Fruit fly (Drosophila melanogaster) whole organism, embryonic: ENCODE data around the gene NaPi-III.
A peak's percentile ranks its signal among the peaks of the same experiment; 100 is the strongest.

Experiments
- CG10267 ChIP-seq: fragments of 200-800 bp; sonication (Bioruptor generic); optimal IDR thresholded peaks from 2 replicates; lab custom pipeline; 2018; ENCODE audit warnings: missing biosample characterization, mild to moderate bottlenecking, missing genetic modification characterization, moderate library complexity
- CG12744 ChIP-seq: fragments of 200-800 bp; sonication (Bioruptor generic); optimal IDR thresholded peaks from 2 replicates; lab custom pipeline; 2016; ENCODE audit warnings: missing biosample characterization, missing genetic modification characterization
- CG14710 ChIP-seq: fragments of 200-800 bp; sonication (Bioruptor generic); optimal IDR thresholded peaks from 3 replicates; lab custom pipeline; 2019; ENCODE audit warnings: missing biosample characterization, mild to moderate bottlenecking, missing genetic modification characterization, moderate library complexity
- CG1529 ChIP-seq: fragments of 200-800 bp; sonication (Bioruptor generic); optimal IDR thresholded peaks from 3 replicates; lab custom pipeline; 2018; ENCODE audit warnings: missing biosample characterization, missing genetic modification characterization
- CG15514 ChIP-seq: fragments of 200-800 bp; sonication (Bioruptor generic); optimal IDR thresholded peaks from 3 replicates; lab custom pipeline; 2017; ENCODE audit warnings: missing biosample characterization, missing genetic modification characterization, mild to moderate bottlenecking, moderate library complexity, missing genetic modification reagents
- CG1647 ChIP-seq: fragments of 200-800 bp; sonication (Bioruptor generic); optimal IDR thresholded peaks from 3 replicates; lab custom pipeline; 2016; ENCODE audit warnings: missing biosample characterization, missing genetic modification characterization
- CG17186 ChIP-seq: fragments of 200-800 bp; sonication (Bioruptor generic); optimal IDR thresholded peaks from 3 replicates; lab custom pipeline; 2017; ENCODE audit warnings: missing biosample characterization, missing genetic modification reagents, missing genetic modification characterization
- CG1792 ChIP-seq: fragments of 200-800 bp; sonication (Bioruptor generic); optimal IDR thresholded peaks from 2 replicates; lab custom pipeline; 2016; ENCODE audit warnings: missing biosample characterization, missing genetic modification characterization
- CG2875 ChIP-seq: fragments of 200-800 bp; sonication (Bioruptor generic); optimal IDR thresholded peaks from 2 replicates; lab custom pipeline; 2017; ENCODE audit warnings: missing biosample characterization, mild to moderate bottlenecking, missing genetic modification characterization, missing genetic modification reagents
- CG31441 ChIP-seq: fragments of 200-800 bp; sonication (Bioruptor generic); IDR thresholded peaks from 2 replicates; pipeline ENCODE4 v1.3.6; 2022; ENCODE audit warnings: missing biosample characterization, missing genetic modification characterization
- CG32767 ChIP-seq: fragments of 200-800 bp; sonication (Bioruptor generic); IDR thresholded peaks from 2 replicates; pipeline ENCODE4 v1.3.6; 2022; ENCODE audit warnings: missing biosample characterization, missing genetic modification characterization
- CG34224 ChIP-seq: fragments of 200-800 bp; sonication (Bioruptor generic); IDR thresholded peaks from 3 replicates; pipeline ENCODE4 v1.3.6; 2022; ENCODE audit warnings: missing biosample characterization, missing genetic modification characterization; ENCODE audit not compliant: partially characterized antibody
- CG34422 ChIP-seq: fragments of 200-800 bp; sonication (Bioruptor generic); IDR thresholded peaks from 3 replicates; pipeline ENCODE4 v1.3.6; 2022; ENCODE audit warnings: missing biosample characterization, missing genetic modification characterization
- CG4424 ChIP-seq: fragments of 200-800 bp; sonication (Bioruptor generic); optimal IDR thresholded peaks from 3 replicates; lab custom pipeline; 2016; ENCODE audit warnings: missing biosample characterization, missing genetic modification characterization
- CG4617 ChIP-seq: fragments of 200-800 bp; sonication (Bioruptor generic); optimal IDR thresholded peaks from 3 replicates; lab custom pipeline; 2016; ENCODE audit warnings: missing biosample characterization, missing genetic modification characterization, borderline replicate concordance
- CG6654 ChIP-seq: fragments of 200-800 bp; sonication (Bioruptor generic); optimal IDR thresholded peaks from 2 replicates; lab custom pipeline; 2017; ENCODE audit warnings: missing biosample characterization, mild to moderate bottlenecking, missing genetic modification characterization
- CG6683 ChIP-seq: fragments of 200-800 bp; sonication (Bioruptor generic); optimal IDR thresholded peaks from 2 replicates; lab custom pipeline; 2017; ENCODE audit warnings: missing biosample characterization, mild to moderate bottlenecking, missing genetic modification characterization, missing genetic modification reagents
- CG9797 ChIP-seq: fragments of 200-800 bp; sonication (Bioruptor generic); optimal IDR thresholded peaks from 3 replicates; lab custom pipeline; 2018; ENCODE audit warnings: missing biosample characterization, mild to moderate bottlenecking, missing genetic modification characterization
- Dbx ChIP-seq: fragments of 200-800 bp; sonication (Bioruptor generic); IDR thresholded peaks from 3 replicates; pipeline ENCODE4 v1.3.6; 2022; ENCODE audit warnings: missing biosample characterization, missing genetic modification characterization
- Dp ChIP-seq: fragments of 200-800 bp; sonication (Bioruptor generic); optimal IDR thresholded peaks from 2 replicates; lab custom pipeline; 2018; ENCODE audit warnings: missing biosample characterization, mild to moderate bottlenecking, missing genetic modification characterization, moderate library complexity
- Elba2 ChIP-seq: fragments of 200-800 bp; sonication (Bioruptor generic); optimal IDR thresholded peaks from 3 replicates; lab custom pipeline; 2016; ENCODE audit warnings: missing biosample characterization, missing genetic modification characterization
- Lpt ChIP-seq: fragments of >200 bp; optimal IDR thresholded peaks from 2 replicates; lab custom pipeline; 2018; ENCODE audit warnings: missing biosample characterization, missing genetic modification characterization
- MBD-R2 ChIP-seq: fragments of 200-800 bp; sonication (Bioruptor generic); IDR thresholded peaks from 2 replicates; pipeline ENCODE4 v1.3.6; 2022; ENCODE audit warnings: missing biosample characterization, missing genetic modification characterization
- MESR4 ChIP-seq: fragments of 200-800 bp; sonication (Bioruptor generic); optimal IDR thresholded peaks from 2 replicates; lab custom pipeline; 2018; ENCODE audit warnings: missing biosample characterization, mild to moderate bottlenecking, missing genetic modification characterization, moderate library complexity
- Myb ChIP-seq: fragments of 200-800 bp; sonication (Bioruptor generic); optimal IDR thresholded peaks from 2 replicates; lab custom pipeline; 2016; ENCODE audit warnings: missing biosample characterization, missing genetic modification characterization
- Nf-YA ChIP-seq: fragments of 200-800 bp; sonication (Bioruptor generic); IDR thresholded peaks from 2 replicates; pipeline ENCODE4 v1.3.6; 2022; ENCODE audit warnings: missing biosample characterization, missing genetic modification characterization
- Sin3A ChIP-seq: fragments of >200 bp; optimal IDR thresholded peaks from 2 replicates; lab custom pipeline; 2018
- Sry-β ChIP-seq: fragments of 200-800 bp; sonication (Bioruptor generic); optimal IDR thresholded peaks from 2 replicates; lab custom pipeline; 2018; ENCODE audit warnings: missing biosample characterization, mild to moderate bottlenecking, missing genetic modification characterization, moderate library complexity
- YL-1 ChIP-seq: fragments of 200-800 bp; sonication (Bioruptor generic); optimal IDR thresholded peaks from 3 replicates; lab custom pipeline; 2017; ENCODE audit warnings: missing biosample characterization, mild to moderate bottlenecking, missing genetic modification characterization
- bab2 ChIP-seq: fragments of 200-800 bp; sonication (Bioruptor generic); optimal IDR thresholded peaks from 2 replicates; lab custom pipeline; 2016; ENCODE audit warnings: missing biosample characterization, missing genetic modification characterization
- bigmax ChIP-seq: fragments of 200-800 bp; sonication (Bioruptor generic); optimal IDR thresholded peaks from 2 replicates; lab custom pipeline; 2018; ENCODE audit warnings: missing biosample characterization, mild to moderate bottlenecking, missing genetic modification characterization
- caup ChIP-seq: fragments of 200-800 bp; sonication (Bioruptor generic); optimal IDR thresholded peaks from 3 replicates; lab custom pipeline; 2017; ENCODE audit warnings: missing biosample characterization, mild to moderate bottlenecking, missing genetic modification characterization, moderate library complexity; ENCODE audit not compliant: severe bottlenecking
- gem ChIP-seq: fragments of 200-800 bp; sonication (Bioruptor generic); optimal IDR thresholded peaks from 2 replicates; lab custom pipeline; 2019; ENCODE audit warnings: missing biosample characterization, mild to moderate bottlenecking, missing genetic modification characterization, moderate library complexity
- gfzf ChIP-seq: fragments of 200-800 bp; sonication (Bioruptor generic); optimal IDR thresholded peaks from 2 replicates; lab custom pipeline; 2016; ENCODE audit warnings: missing biosample characterization, mild to moderate bottlenecking, missing genetic modification characterization, moderate library complexity
- insv ChIP-seq, 2 experiments: fragments of 200-800 bp; sonication (Bioruptor generic); optimal IDR thresholded peaks; 3 replicates each; lab custom pipeline; 2016 to 2018; ENCODE audit warnings: missing biosample characterization in 2 of 2, missing genetic modification characterization in 2 of 2
- inv ChIP-seq: fragments of 200-800 bp; sonication (Bioruptor generic); IDR thresholded peaks from 2 replicates; pipeline ENCODE4 v1.3.6; 2022; ENCODE audit warnings: missing biosample characterization, missing genetic modification characterization; ENCODE audit not compliant: partially characterized antibody
- lov ChIP-seq, 2 experiments: fragments of 200-800 bp in 1 of 2; fragments of >200 bp in 1 of 2; sonication (Bioruptor generic) in 1 of 2; IDR thresholded peaks in 1 of 2; optimal IDR thresholded peaks in 1 of 2; 2 replicates in 1 of 2; 3 replicates in 1 of 2; pipeline versions ENCODE4 v1.3.6 to Lab custom; 2017 to 2022; ENCODE audit warnings: missing biosample characterization in 1 of 2, missing genetic modification characterization in 1 of 2
- phol ChIP-seq: fragments of 200-800 bp; sonication (Bioruptor generic); optimal IDR thresholded peaks from 3 replicates; lab custom pipeline; 2018; ENCODE audit warnings: missing biosample characterization, mild to moderate bottlenecking, missing genetic modification characterization, moderate library complexity
- psq ChIP-seq: fragments of 200-800 bp; sonication (Bioruptor generic); optimal IDR thresholded peaks from 2 replicates; lab custom pipeline; 2017; ENCODE audit warnings: missing biosample characterization, missing genetic modification characterization
- pzg ChIP-seq: fragments of 200-800 bp; sonication (Bioruptor generic); optimal IDR thresholded peaks from 3 replicates; lab custom pipeline; 2018; ENCODE audit warnings: missing biosample characterization, mild to moderate bottlenecking, missing genetic modification characterization, moderate library complexity
- sima ChIP-seq: fragments of 200-800 bp; sonication (Bioruptor generic); optimal IDR thresholded peaks from 2 replicates; lab custom pipeline; 2016; ENCODE audit warnings: missing biosample characterization, missing genetic modification characterization
- sna ChIP-seq: fragments of 200-800 bp; sonication (Bioruptor generic); IDR thresholded peaks from 2 replicates; pipeline ENCODE4 v1.3.6; 2022; ENCODE audit warnings: missing biosample characterization, missing genetic modification characterization; ENCODE audit not compliant: partially characterized antibody
- sr ChIP-seq: fragments of 200-800 bp; sonication (Bioruptor generic); IDR thresholded peaks from 3 replicates; pipeline ENCODE4 v1.3.6; 2022; ENCODE audit warnings: missing biosample characterization, missing genetic modification characterization
- stwl ChIP-seq: fragments of 200-800 bp; sonication (Bioruptor generic); optimal IDR thresholded peaks from 3 replicates; lab custom pipeline; 2018; ENCODE audit warnings: missing biosample characterization, mild to moderate bottlenecking, missing genetic modification characterization, moderate library complexity
- trem ChIP-seq: fragments of 200-800 bp; optimal IDR thresholded peaks from 3 replicates; lab custom pipeline; 2019; ENCODE audit warnings: missing biosample characterization, mild to moderate bottlenecking, missing genetic modification characterization, moderate library complexity
- vnd ChIP-seq: fragments of 200-800 bp; sonication (Bioruptor generic); IDR thresholded peaks from 3 replicates; pipeline ENCODE4 v1.3.6; 2022; ENCODE audit warnings: missing biosample characterization, missing genetic modification characterization; ENCODE audit not compliant: partially characterized antibody
- zen ChIP-seq: fragments of 200-800 bp; sonication (Bioruptor generic); optimal IDR thresholded peaks from 3 replicates; lab custom pipeline; 2018; ENCODE audit warnings: missing biosample characterization, mild to moderate bottlenecking, missing genetic modification characterization, moderate library complexity
- zfh1 ChIP-seq: fragments of 200-800 bp; sonication (Bioruptor generic); IDR thresholded peaks from 3 replicates; pipeline ENCODE4 v1.3.6; 2022; ENCODE audit warnings: missing biosample characterization, missing genetic modification characterization

Gene NaPi-III

dm6 chr3L:11107432-11107831 lies 15.7 kb upstream of the NaPi-III start, which contains the start of gene CG32073 (continued):
- TF ChIP-seq CG34224 = no peak
- TF ChIP-seq Sry-β (GFP tag; lab: Kevin White, UChicago) = peak; percentile 16
- peak; percentile 25; the same call in 1 of the 3 replicates for TF ChIP-seq Dbx

- TF ChIP-seq CG12744 (no peak), gem (tag; lab: Kevin White, UChicago) (no peak), sr (no peak), lov (optimal IDR thresholded peaks at IDR 0.05; lab: Kevin White, UChicago) (no peak), lov (GFP tag; IDR thresholded peaks at IDR 0.05; lab: Robert Waterston, UW) (no peak), CG4424 (no peak), vnd (GFP tag; lab: Robert Waterston, UW) (no peak), sima (no peak), caup (GFP tag; lab: Kevin White, UChicago) (no peak), CG1647 (GFP tag; lab: Kevin White, UChicago) (no peak), CG1529 (no peak), Lpt (no peak), CG6683 (GFP tag; lab: Kevin White, UChicago) (no peak), Nf-YA (GFP tag; lab: Robert Waterston, UW) (no peak)
Measured at dm6 chr3L:11107935-11108334, 15.2 kb upstream of the NaPi-III start, which contains the start of gene CG12522. CG12522 (plus strand) TSS chr3L:11108235.

DNA sequence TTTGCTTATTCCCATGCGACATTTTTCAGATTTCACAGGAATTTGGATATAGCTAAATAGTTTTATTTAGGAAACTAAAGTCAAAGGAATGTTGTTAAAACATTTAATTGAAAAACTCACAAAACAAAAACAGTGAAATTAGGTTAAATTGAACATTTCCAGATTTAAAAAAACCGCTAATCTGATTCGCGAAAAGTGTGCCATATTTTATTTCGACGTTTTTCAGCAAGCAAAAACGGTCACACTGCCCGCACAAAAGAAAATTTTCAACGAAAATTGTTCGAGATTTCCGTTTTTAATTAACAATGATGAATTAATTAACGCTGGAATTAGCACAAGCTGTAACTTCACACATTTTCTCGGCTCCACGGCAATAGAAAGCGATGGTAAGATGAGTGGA lies 13.7 kb upstream of the NaPi-III start, which contains the start of the genes CG34012 and emei:
Gene CG34012, minus strand, starts transcription at position 52 of the 400 bp plus-strand sequence.
Gene emei, plus strand, starts transcription at position 237 of the 400 bp plus-strand sequence.
- TF ChIP-seq CG32767 (GFP tag; lab: Robert Waterston, UW) = no peak
- TF ChIP-seq CG14710 (tag; lab: Kevin White, UChicago) = peak; percentile 60
- TF ChIP-seq CG15514 (GFP tag; lab: Kevin White, UChicago) = peak; percentile 79
- TF ChIP-seq CG10267 (tag; lab: Kevin White, UChicago) = peak; percentile 10
- TF ChIP-seq Elba2 (GFP tag; lab: Kevin White, UChicago) = no peak
- no peak for TF ChIP-seq CG1792 (GFP tag; lab: Kevin White, UChicago)
- TF ChIP-seq MESR4 (GFP tag; lab: Kevin White, UChicago) = peak; percentile 55
- TF ChIP-seq CG17186 (GFP tag; lab: Kevin White, UChicago) = peak; percentile 18
- no peak for TF ChIP-seq CG2875 (GFP tag; lab: Kevin White, UChicago)
- TF ChIP-seq bab2 (GFP tag; lab: Kevin White, UChicago) = no peak
- TF ChIP-seq sna (GFP tag; lab: Robert Waterston, UW) = 0 out of 2 replicates have a peak, but pooled peaks have one; percentile 30
- TF ChIP-seq Dp = peak; percentile 80
- TF ChIP-seq zfh1 (GFP tag; lab: Robert Waterston, UW) = no peak
- TF ChIP-seq CG31441 (GFP tag; lab: Robert Waterston, UW) = no peak
- TF ChIP-seq psq = no peak
- no peak for TF ChIP-seq zen
- peak; percentile 43 for TF ChIP-seq pzg (GFP tag; lab: Kevin White, UChicago)
- peak; percentile 26 for TF ChIP-seq stwl (tag; lab: Kevin White, UChicago)
- TF ChIP-seq Myb (GFP tag; lab: Kevin White, UChicago) = peak; percentile 32
- TF ChIP-seq inv (GFP tag; lab: Robert Waterston, UW) = no peak
- TF ChIP-seq trem (tag; lab: Kevin White, UChicago) = peak; percentile 10
- peak; percentile 82 for TF ChIP-seq bigmax
- TF ChIP-seq Sin3A (lab: Kevin White, UChicago) = peak; percentile 21
- TF ChIP-seq CG34422 (GFP tag; lab: Robert Waterston, UW) = 0 out of 3 replicates have a peak, but pooled peaks have one; percentile 37
- peak; percentile 41; the same call in 1 of the 2 replicates for TF ChIP-seq MBD-R2 (GFP tag; lab: Robert Waterston, UW)
- peak; percentile 77 for TF ChIP-seq gfzf (GFP tag; lab: Kevin White, UChicago)
- no peak for TF ChIP-seq insv (GFP tag; optimal IDR thresholded peaks at IDR 0.05; lab: Kevin White, UChicago)
- TF ChIP-seq YL-1 (GFP tag; lab: Kevin White, UChicago) = peak; percentile 26
- TF ChIP-seq CG9797 (GFP tag; lab: Kevin White, UChicago) = peak; percentile 47
- TF ChIP-seq CG4617 (GFP tag; lab: Kevin White, UChicago) = peak; percentile 6
- no peak for TF ChIP-seq CG6654 (GFP tag; lab: Kevin White, UChicago)
- peak; percentile 54 for TF ChIP-seq phol (tag; lab: Kevin White, UChicago)
